Fruit fly (Drosophila melanogaster) whole organism, prepupa: Measurements from ENCODE around the gene CG31251.

Experiments used
- Blimp-1 ChIP-seq: fragments of 200-800 bp; sonication (Bioruptor generic); optimal IDR thresholded peaks from 3 replicates; lab custom pipeline; 2017; ENCODE audit warnings: missing biosample characterization, missing genetic modification characterization, mild to moderate bottlenecking, moderate library complexity, missing genetic modification reagents
- CG10631 ChIP-seq: fragments of 200-800 bp; sonication (Bioruptor generic); optimal IDR thresholded peaks from 2 replicates; lab custom pipeline; 2016; ENCODE audit warnings: missing biosample characterization, missing genetic modification characterization
- CG10669 ChIP-seq: fragments of 200-800 bp; sonication (Bioruptor generic); optimal IDR thresholded peaks from 3 replicates; lab custom pipeline; 2018; ENCODE audit warnings: missing biosample characterization, mild to moderate bottlenecking, missing genetic modification characterization, moderate library complexity
- CG11294 ChIP-seq: fragments of 200-800 bp; sonication (Bioruptor generic); IDR thresholded peaks from 2 replicates; pipeline ENCODE4 v1.3.6; 2022; ENCODE audit warnings: missing biosample characterization, missing genetic modification characterization
- CG11762 ChIP-seq: fragments of 200-800 bp; sonication (Bioruptor generic); optimal IDR thresholded peaks from 3 replicates; lab custom pipeline; 2016; ENCODE audit warnings: missing biosample characterization, missing genetic modification characterization; ENCODE audit not compliant: insufficient read depth
- CG15336 ChIP-seq: fragments of 200-800 bp; sonication (Bioruptor generic); IDR thresholded peaks from 2 replicates; pipeline ENCODE4 v1.3.6; 2022; ENCODE audit warnings: missing biosample characterization, missing genetic modification characterization
- CG1621 ChIP-seq: fragments of 200-800 bp; sonication (Bioruptor generic); optimal IDR thresholded peaks from 3 replicates; lab custom pipeline; 2018; ENCODE audit warnings: missing biosample characterization, mild to moderate bottlenecking, missing genetic modification characterization
- CG16779 ChIP-seq: fragments of 200-800 bp; sonication (Bioruptor generic); optimal IDR thresholded peaks from 3 replicates; lab custom pipeline; 2017; ENCODE audit warnings: missing biosample characterization, mild to moderate bottlenecking, missing genetic modification characterization
- CG3032 ChIP-seq: fragments of 200-800 bp; optimal IDR thresholded peaks from 2 replicates; lab custom pipeline; 2019; ENCODE audit warnings: missing biosample characterization, mild to moderate bottlenecking, missing genetic modification characterization, moderate library complexity
- CG31627 ChIP-seq: fragments of 200-800 bp; sonication (Bioruptor generic); optimal IDR thresholded peaks from 3 replicates; lab custom pipeline; 2016; ENCODE audit warnings: missing biosample characterization, missing genetic modification characterization
- CG32006 ChIP-seq: fragments of 200-800 bp; sonication (Bioruptor generic); optimal IDR thresholded peaks from 3 replicates; lab custom pipeline; 2017; ENCODE audit warnings: missing biosample characterization, mild to moderate bottlenecking, missing genetic modification characterization
- CG4318 ChIP-seq: fragments of 200-800 bp; sonication (Bioruptor generic); optimal IDR thresholded peaks from 3 replicates; lab custom pipeline; 2017; ENCODE audit warnings: missing biosample characterization, mild to moderate bottlenecking, missing genetic modification characterization
- CG6163 ChIP-seq: fragments of 200-800 bp; sonication (Bioruptor generic); IDR thresholded peaks from 3 replicates; pipeline ENCODE4 v1.3.6; 2022; ENCODE audit warnings: missing biosample characterization, missing genetic modification characterization
- CG6276 ChIP-seq: fragments of 200-800 bp; sonication (Bioruptor generic); optimal IDR thresholded peaks from 2 replicates; lab custom pipeline; 2017; ENCODE audit warnings: missing biosample characterization, mild to moderate bottlenecking, missing genetic modification characterization
- CG6792 ChIP-seq: fragments of 200-800 bp; sonication (Bioruptor generic); optimal IDR thresholded peaks from 3 replicates; lab custom pipeline; 2016; ENCODE audit warnings: missing biosample characterization, missing genetic modification characterization
- CG6808 ChIP-seq: fragments of 200-800 bp; sonication (Bioruptor generic); optimal IDR thresholded peaks from 3 replicates; lab custom pipeline; 2017; ENCODE audit warnings: missing biosample characterization, missing genetic modification characterization, mild to moderate bottlenecking, moderate library complexity, missing genetic modification reagents
- CG7368 ChIP-seq: fragments of 200-800 bp; sonication (Bioruptor generic); optimal IDR thresholded peaks from 3 replicates; lab custom pipeline; 2016; ENCODE audit warnings: missing biosample characterization, missing genetic modification characterization
- CG8319 ChIP-seq: fragments of 200-800 bp; sonication (Bioruptor generic); optimal IDR thresholded peaks from 3 replicates; lab custom pipeline; 2016; ENCODE audit warnings: missing biosample characterization, missing genetic modification characterization
- CG8632 ChIP-seq: fragments of 200-800 bp; sonication (Bioruptor generic); optimal IDR thresholded peaks from 3 replicates; lab custom pipeline; 2016; ENCODE audit warnings: missing biosample characterization, missing genetic modification characterization
- CG9139 ChIP-seq: fragments of 200-800 bp; sonication (Bioruptor generic); optimal IDR thresholded peaks from 3 replicates; lab custom pipeline; 2017; ENCODE audit warnings: missing biosample characterization, mild to moderate bottlenecking, missing genetic modification characterization
- Eip75B ChIP-seq: fragments of 200-800 bp; sonication (Bioruptor generic); optimal IDR thresholded peaks from 3 replicates; lab custom pipeline; 2016; ENCODE audit warnings: missing biosample characterization, missing genetic modification characterization
- Eip78C ChIP-seq: fragments of 200-800 bp; sonication (Bioruptor generic); peaks from one replicate; lab custom pipeline; 2016; ENCODE audit warnings: missing biosample characterization, missing genetic modification characterization
- Eip93F ChIP-seq: fragments of 200-800 bp; sonication (Bioruptor generic); optimal IDR thresholded peaks from 2 replicates; lab custom pipeline; 2016; ENCODE audit warnings: missing biosample characterization, mild to moderate bottlenecking, missing genetic modification characterization
- Ets21C ChIP-seq: fragments of 200-800 bp; sonication (Bioruptor generic); optimal IDR thresholded peaks from 3 replicates; lab custom pipeline; 2016; ENCODE audit warnings: missing biosample characterization, missing genetic modification characterization
- Gug ChIP-seq: fragments of 200-800 bp; sonication (Bioruptor generic); IDR thresholded peaks from 2 replicates; pipeline ENCODE4 v1.3.6; 2022; ENCODE audit warnings: missing biosample characterization, missing genetic modification characterization
- Hr38 ChIP-seq: sonication (Bioruptor generic); optimal IDR thresholded peaks from 2 replicates; lab custom pipeline; 2016; ENCODE audit warnings: missing biosample characterization, missing genetic modification characterization
- Smox ChIP-seq: fragments of 200-800 bp; sonication (Bioruptor generic); optimal IDR thresholded peaks from 3 replicates; lab custom pipeline; 2016; ENCODE audit warnings: missing biosample characterization, missing genetic modification characterization
- Sox102F ChIP-seq: fragments of 200-800 bp; sonication (Bioruptor generic); optimal IDR thresholded peaks from 2 replicates; lab custom pipeline; 2016; ENCODE audit warnings: missing biosample characterization, mild to moderate bottlenecking, missing genetic modification characterization
- Sox14 ChIP-seq: fragments of 200-800 bp; sonication (Bioruptor generic); optimal IDR thresholded peaks from 3 replicates; lab custom pipeline; 2016; ENCODE audit warnings: missing biosample characterization, missing genetic modification characterization
- Sox15 ChIP-seq: fragments of 200-800 bp; sonication (Bioruptor generic); optimal IDR thresholded peaks from 3 replicates; lab custom pipeline; 2016; ENCODE audit warnings: missing biosample characterization, missing genetic modification characterization
- achi ChIP-seq: fragments of 200-800 bp; sonication (Bioruptor generic); optimal IDR thresholded peaks from 3 replicates; lab custom pipeline; 2016; ENCODE audit warnings: missing biosample characterization, missing genetic modification characterization
- acj6 ChIP-seq: fragments of 200-800 bp; sonication (Bioruptor generic); optimal IDR thresholded peaks from 3 replicates; lab custom pipeline; 2016; ENCODE audit warnings: missing biosample characterization, missing genetic modification characterization
- cyc ChIP-seq: fragments of 200-800 bp; sonication (Bioruptor generic); optimal IDR thresholded peaks from 3 replicates; lab custom pipeline; 2016; ENCODE audit warnings: missing biosample characterization, missing genetic modification characterization
- dac ChIP-seq: fragments of 200-800 bp; sonication (Bioruptor generic); optimal IDR thresholded peaks from 2 replicates; lab custom pipeline; 2017; ENCODE audit warnings: missing biosample characterization, mild to moderate bottlenecking, missing genetic modification characterization
- dsx ChIP-seq: fragments of 200-800 bp; optimal IDR thresholded peaks from 3 replicates; lab custom pipeline; 2019; ENCODE audit warnings: missing biosample characterization, mild to moderate bottlenecking, missing genetic modification characterization, moderate library complexity; ENCODE audit not compliant: poor library complexity, severe bottlenecking
- eg ChIP-seq: fragments of 200-800 bp; sonication (Bioruptor generic); IDR thresholded peaks from 3 replicates; pipeline ENCODE4 v1.3.6; 2022; ENCODE audit warnings: missing biosample characterization, missing genetic modification characterization
- esn ChIP-seq: fragments of 200-800 bp; sonication (Bioruptor generic); optimal IDR thresholded peaks from 2 replicates; lab custom pipeline; 2016; ENCODE audit warnings: missing biosample characterization, mild to moderate bottlenecking, missing genetic modification characterization, moderate library complexity
- fd59A ChIP-seq: fragments of 200-800 bp; sonication (Bioruptor generic); optimal IDR thresholded peaks from 2 replicates; lab custom pipeline; 2017; ENCODE audit warnings: missing biosample characterization, mild to moderate bottlenecking, missing genetic modification characterization, missing genetic modification reagents
- fd85E ChIP-seq: fragments of 200-800 bp; sonication (Bioruptor generic); optimal IDR thresholded peaks from 3 replicates; lab custom pipeline; 2016; ENCODE audit warnings: missing biosample characterization, missing genetic modification characterization
- fkh ChIP-seq: fragments of 200-800 bp; sonication (Bioruptor generic); optimal IDR thresholded peaks from 3 replicates; lab custom pipeline; 2017; ENCODE audit warnings: missing biosample characterization, mild to moderate bottlenecking, missing genetic modification characterization, moderate library complexity
- lz ChIP-seq: fragments of 200-800 bp; sonication (Bioruptor generic); optimal IDR thresholded peaks from 3 replicates; lab custom pipeline; 2016; ENCODE audit warnings: missing biosample characterization, missing genetic modification characterization
- net ChIP-seq: fragments of 200-800 bp; sonication (Bioruptor generic); optimal IDR thresholded peaks from 3 replicates; lab custom pipeline; 2016; ENCODE audit warnings: missing biosample characterization, missing genetic modification characterization
- spab ChIP-seq: fragments of 200-800 bp; sonication (Bioruptor generic); optimal IDR thresholded peaks from 2 replicates; lab custom pipeline; 2017; ENCODE audit warnings: missing biosample characterization, mild to moderate bottlenecking, missing genetic modification characterization, missing genetic modification reagents
- ss ChIP-seq, 2 experiments: fragments of 200-800 bp; sonication (Bioruptor generic); optimal IDR thresholded peaks; 2 replicates in 1 of 2; 3 replicates in 1 of 2; lab custom pipeline; 2017 to 2018; ENCODE audit warnings: mild to moderate bottlenecking in 2 of 2, missing biosample characterization in 2 of 2, missing genetic modification characterization in 2 of 2, moderate library complexity in 1 of 2
- svp ChIP-seq: fragments of 200-800 bp; sonication (Bioruptor generic); peaks from one replicate; lab custom pipeline; 2016; ENCODE audit warnings: missing biosample characterization, missing genetic modification characterization
- topi ChIP-seq: fragments of 200-800 bp; sonication (Bioruptor generic); optimal IDR thresholded peaks from 3 replicates; lab custom pipeline; 2016; ENCODE audit warnings: missing biosample characterization, missing genetic modification characterization
- vri ChIP-seq: fragments of 200-800 bp; sonication (Bioruptor generic); optimal IDR thresholded peaks from 3 replicates; lab custom pipeline; 2016; ENCODE audit warnings: missing biosample characterization, mild to moderate bottlenecking, missing genetic modification characterization

CG31251 gene

dm6 chr3R:17706971-17707406, 22.3 kb upstream of the CG31251 start:
- no peak for TF ChIP-seq vri (GFP tag; lab: Kevin White, UChicago)
- no peak for TF ChIP-seq esn
- TF ChIP-seq fkh (GFP tag; lab: Kevin White, UChicago) = peak; percentile 30
- peak; percentile 28; the same call in 1 of the 3 replicates for TF ChIP-seq CG6163 (GFP tag; lab: Robert Waterston, UW)

dm6 chr3R:17705899-17706831, 21.4 kb upstream of the CG31251 start:
- TF ChIP-seq CG32006 = peak; percentile 14
- peak; percentile 6 for TF ChIP-seq CG9139 (GFP tag; lab: Kevin White, UChicago)
- TF ChIP-seq achi = no peak
- TF ChIP-seq CG15336 = no peak
- peak; percentile 18 for TF ChIP-seq spab (GFP tag; lab: Kevin White, UChicago)
- no peak for TF ChIP-seq topi (GFP tag; lab: Kevin White, UChicago)
- TF ChIP-seq acj6 (GFP tag; lab: Kevin White, UChicago) = peak; percentile 25
- TF ChIP-seq CG16779 (tag; lab: Kevin White, UChicago) = peak; percentile 40
- peak; percentile 86 for TF ChIP-seq svp
- TF ChIP-seq Eip78C (GFP tag; lab: Kevin White, UChicago) = peak; percentile 73
- no peak for TF ChIP-seq Eip93F (GFP tag; lab: Kevin White, UChicago)
- TF ChIP-seq Hr38 (GFP tag; lab: Kevin White, UChicago) = no peak
- TF ChIP-seq CG8632 = no peak
- no peak for TF ChIP-seq CG6276 (GFP tag; lab: Kevin White, UChicago)
- peak; percentile 32 for TF ChIP-seq Blimp-1
- TF ChIP-seq vri (GFP tag; lab: Kevin White, UChicago) = peak; percentile 23
- peak; percentile 17 for TF ChIP-seq dsx (GFP tag; lab: Kevin White, UChicago)
- TF ChIP-seq CG7368 (GFP tag; lab: Kevin White, UChicago) = no peak
- no peak for TF ChIP-seq cyc (GFP tag; lab: Kevin White, UChicago)
- TF ChIP-seq CG6163 (GFP tag; lab: Robert Waterston, UW) = no peak; the same call in 2 of the 3 replicates
- no peak for TF ChIP-seq Sox15 (GFP tag; lab: Kevin White, UChicago)
- no peak for TF ChIP-seq Ets21C
- no peak for TF ChIP-seq net (GFP tag; lab: Kevin White, UChicago)
- no peak for TF ChIP-seq CG11294 (GFP tag; lab: Robert Waterston, UW)
- no peak for TF ChIP-seq fd85E
- no peak for TF ChIP-seq CG3032 (tag; lab: Kevin White, UChicago)
- no peak for TF ChIP-seq CG4318 (GFP tag; lab: Kevin White, UChicago)
- TF ChIP-seq fkh (GFP tag; lab: Kevin White, UChicago) = peak; percentile 5
- TF ChIP-seq CG8319 (GFP tag; lab: Kevin White, UChicago) = no peak
- no peak for TF ChIP-seq dac (GFP tag; lab: Kevin White, UChicago)
- no peak for TF ChIP-seq CG31627
- TF ChIP-seq CG1621 = no peak
- TF ChIP-seq Sox14 (GFP tag; lab: Kevin White, UChicago) = peak; percentile 16
- TF ChIP-seq fd59A = peak; percentile 11
- TF ChIP-seq eg = no peak
- TF ChIP-seq Sox102F (GFP tag; lab: Kevin White, UChicago) = no peak
- no peak for TF ChIP-seq Smox
- no peak for TF ChIP-seq CG11762 (GFP tag; lab: Kevin White, UChicago)
- peak; percentile 35 for TF ChIP-seq CG10669
- no peak for TF ChIP-seq esn
- no peak for TF ChIP-seq CG10631
- no peak for TF ChIP-seq lz (GFP tag; lab: Kevin White, UChicago)
- TF ChIP-seq Gug = no peak
- TF ChIP-seq ss (GFP tag; optimal IDR thresholded peaks at IDR 0.05; lab: Kevin White, UChicago) = peak; percentile 38 to 62
- peak; percentile 66 for TF ChIP-seq Eip75B
- peak; percentile 8 for TF ChIP-seq CG6808
- TF ChIP-seq CG6792 = no peak
